Worm (Caenorhabditis elegans) whole organism, early embryonic: ENCODE results near the gene str-87.

ENCODE experiments used
- B0310.2 ChIP-seq: sonication (generic microtip); optimal IDR thresholded peaks from 2 replicates; lab custom pipeline; 2016; ENCODE audit warnings: mild to moderate bottlenecking, missing genetic modification characterization, missing compliant biosample characterization
- ceh-13 ChIP-seq: fragments of 200-800 bp; sonication (Bioruptor generic); optimal IDR thresholded peaks from 2 replicates; lab custom pipeline; 2018; ENCODE audit warnings: mild to moderate bottlenecking, missing genetic modification characterization, missing compliant biosample characterization
- scrt-1 ChIP-seq: fragments of 200-800 bp; sonication (Bioruptor generic); IDR thresholded peaks from 2 replicates; pipeline ENCODE4 v1.3.6; 2022; ENCODE audit warnings: missing genetic modification characterization, missing compliant biosample characterization
- sea-1 ChIP-seq: fragments of 200-800 bp; sonication (Bioruptor generic); conservative IDR thresholded peaks from 2 replicates; pipeline ENCODE4 v1.3.6; 2022; ENCODE audit warnings: missing genetic modification characterization, missing compliant biosample characterization

DNA sequence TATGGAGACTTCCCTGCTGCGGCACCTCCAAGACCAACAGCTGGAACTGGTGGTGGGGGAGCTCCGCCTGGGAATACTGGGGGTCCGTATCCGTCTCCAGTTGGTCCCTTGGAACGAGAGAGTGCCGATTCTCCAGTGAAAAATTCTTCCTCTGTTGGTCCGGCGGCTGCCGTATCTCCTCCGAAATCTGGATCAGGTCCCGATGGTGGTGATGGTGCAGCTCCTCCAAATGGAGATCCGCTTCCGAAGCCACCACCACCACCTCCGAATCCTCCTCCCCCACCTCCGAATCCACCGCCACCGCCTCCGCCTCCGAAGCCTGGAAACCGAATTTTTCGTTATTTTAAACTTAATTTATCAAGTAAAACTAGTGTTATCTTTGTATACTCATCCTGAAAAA lies 47.6 kb downstream of the str-87 start:
- no peak for TF ChIP-seq B0310.2 (tag; lab: Kevin White, UChicago)
- no peak for TF ChIP-seq sea-1 (GFP tag; lab: Robert Waterston, UW)
- TF ChIP-seq ceh-13: no peak
- TF ChIP-seq scrt-1: no peak
